Worm (Caenorhabditis elegans): ENCODE data around the gene sri-29.
A peak's percentile ranks its signal among the peaks of the same experiment; 100 is the strongest.

The sri-29 gene

ce11 chrII:3044023-3044422, at the start of gene sri-29:
Gene sri-29 (plus strand): TSS chrII:3044323.
- no peak for TF ChIP-seq ccch-3 (GFP tag; optimal IDR thresholded peaks at IDR 0.05)
- TF ChIP-seq cebp-2 (GFP tag; IDR thresholded peaks at IDR 0.05), result no peak
- TF ChIP-seq nhr-27 (tag; optimal IDR thresholded peaks at IDR 0.05), result no peak
- no peak for TF ChIP-seq hrde-1 (tag; optimal IDR thresholded peaks at IDR 0.05; ENCODE audit: borderline replicate concordance)
- no peak for TF ChIP-seq snpc-3.4 (tag; optimal IDR thresholded peaks at IDR 0.05)
- no peak for TF ChIP-seq ztf-18 (tag; optimal IDR thresholded peaks at IDR 0.05)

ce11 chrII:2994590-2995392, 49.3 kb upstream of the sri-29 start:
- TF ChIP-seq cebp-1 (GFP tag; IDR thresholded peaks at IDR 0.05), result no peak
- TF ChIP-seq cebp-1 (tag; optimal IDR thresholded peaks at IDR 0.05), result peak; percentile 87
- TF ChIP-seq K11D2.4 (GFP tag; IDR thresholded peaks at IDR 0.05), result no peak

- TF ChIP-seq nfyb-1 (GFP tag; IDR thresholded peaks at IDR 0.05), result no peak
- no peak for TF ChIP-seq nhr-120 (GFP tag; IDR thresholded peaks at IDR 0.05)
- no peak for TF ChIP-seq rpc-1 (optimal IDR thresholded peaks at IDR 0.05)
- no peak for TF ChIP-seq rpc-1 (tag; optimal IDR thresholded peaks at IDR 0.05)
- TF ChIP-seq ztf-18 (tag; optimal IDR thresholded peaks at IDR 0.05), result no peak
- TF ChIP-seq dpl-1 (GFP tag; optimal IDR thresholded peaks at IDR 0.05), result no peak
- no peak for TF ChIP-seq let-607 (tag; optimal IDR thresholded peaks at IDR 0.05)
- TF ChIP-seq nfya-2 (GFP tag; IDR thresholded peaks at IDR 0.05), result no peak
These were observed 47.4 kb upstream of the sri-29 start, which contains the start of gene lido-8 for ce11 chrII:2996721-2997120. Gene lido-8 (plus strand): TSS chrII:2997021.

- TF ChIP-seq chd-7 (tag; optimal IDR thresholded peaks at IDR 0.05), result no peak
- TF ChIP-seq atf-7 (tag; optimal IDR thresholded peaks at IDR 0.05), result peak; percentile 94
These were observed 46.2 kb upstream of the sri-29 start for ce11 chrII:2997828-2998441.

- TF ChIP-seq hmg-1.2 (GFP tag; IDR thresholded peaks at IDR 0.05) (peak; percentile 62), tlf-1 (GFP tag; optimal IDR thresholded peaks at IDR 0.05) (no peak), madf-8 (GFP tag; conservative IDR thresholded peaks at IDR 0.05) (no peak), zfh-2 (GFP tag; conservative IDR thresholded peaks at IDR 0.05) (peak; percentile 71), aptf-2 (GFP tag; conservative IDR thresholded peaks at IDR 0.05) (peak; percentile 95), aptf-3 (GFP tag; IDR thresholded peaks at IDR 0.05) (0 out of 2 replicates have a peak, but pooled peaks have one; percentile 21), hlh-12 (tag; optimal IDR thresholded peaks at IDR 0.05) (no peak), Y53G8AR.9 (GFP tag; conservative IDR thresholded peaks at IDR 0.05) (0 out of 2 replicates have a peak, but pooled peaks have one; percentile 34), lsy-27 (tag; optimal IDR thresholded peaks at IDR 0.05; ENCODE audit: borderline replicate concordance, insufficient read depth) (no peak), efl-1 (GFP tag; optimal IDR thresholded peaks at IDR 0.05) (peak; percentile 34)
These were observed 43.4 kb upstream of the sri-29 start, which contains the start of gene lido-9 for ce11 chrII:3000535-3001264. Gene lido-9 (plus strand): TSS chrII:3000768.
